Fruit fly (Drosophila melanogaster) whole organism: ENCODE results near the gene CG13857.

Experiments used
- CG8478 ChIP-seq: fragments of >200 bp; optimal IDR thresholded peaks from 2 replicates; lab custom pipeline; 2018; ENCODE audit warnings: inconsistent platforms
- Dll ChIP-seq: fragments of >200 bp; optimal IDR thresholded peaks from 2 replicates; lab custom pipeline; 2017
- pan ChIP-seq: fragments of >200 bp; optimal IDR thresholded peaks from 2 replicates; lab custom pipeline; 2017
- psq ChIP-seq: fragments of >200 bp; optimal IDR thresholded peaks from 2 replicates; lab custom pipeline; 2017

DNA sequence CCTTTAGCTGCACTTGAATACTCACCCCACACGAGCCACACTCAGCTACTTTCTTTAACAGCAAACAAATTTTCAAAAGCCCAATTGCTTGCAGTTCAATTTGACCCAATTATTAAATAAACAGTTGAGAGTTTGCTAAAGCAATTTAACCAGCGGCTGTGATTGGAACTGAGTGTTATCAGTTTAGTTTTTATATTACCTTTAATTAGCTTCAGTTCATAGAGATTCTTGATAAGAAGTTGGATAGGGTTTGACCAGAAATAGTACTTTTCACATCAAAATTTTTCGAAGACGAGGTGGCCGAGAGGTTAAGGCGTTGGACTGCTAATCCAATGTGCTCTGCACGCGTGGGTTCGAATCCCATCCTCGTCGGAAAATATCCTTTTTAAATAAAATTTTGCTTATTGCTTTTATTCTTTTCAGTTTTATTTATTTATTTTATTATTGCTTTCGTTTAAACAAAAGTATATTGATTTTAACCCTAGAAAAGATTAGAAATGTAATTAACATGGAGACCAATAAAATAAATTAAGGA lies 2.4 kb upstream of the CG13857 start:
- no peak for TF ChIP-seq pan (lab: Kevin White, UChicago)
- TF ChIP-seq Dll, result no peak
- TF ChIP-seq psq, result no peak
- TF ChIP-seq CG8478, result no peak
